Worm (Caenorhabditis elegans) whole organism, L4 larva: ENCODE results near the gene F07C6.4.

Experiments
- F26F4.8 ChIP-seq: fragments of 200-800 bp; sonication (Bioruptor generic); conservative IDR thresholded peaks from 2 replicates; pipeline ENCODE4 v1.3.6; 2022; ENCODE audit warnings: missing genetic modification characterization, missing compliant biosample characterization
- ama-1 ChIP-seq: fragments of 150-350 bp; optimal IDR thresholded peaks from 2 replicates; lab custom pipeline; 2014; ENCODE audit warnings: inconsistent platforms, mixed read lengths
- hmg-1.1 ChIP-seq: fragments of 200-800 bp; sonication (Bioruptor generic); IDR thresholded peaks from 2 replicates; pipeline ENCODE4 v1.3.6; 2022; ENCODE audit warnings: missing genetic modification reagents, missing genetic modification characterization, missing compliant biosample characterization
- lim-7 ChIP-seq: fragments of 200-800 bp; sonication (Bioruptor generic); IDR thresholded peaks from 2 replicates; pipeline ENCODE4 v1.3.6; 2022; ENCODE audit warnings: missing genetic modification characterization, missing compliant biosample characterization
- mdt-29 ChIP-seq: fragments of 200-800 bp; sonication (Bioruptor generic); IDR thresholded peaks from 2 replicates; pipeline ENCODE4 v1.3.6; 2022; ENCODE audit warnings: missing genetic modification reagents, missing genetic modification characterization, missing compliant biosample characterization
- nhr-6 ChIP-seq: fragments of 150-350 bp; optimal IDR thresholded peaks from 2 replicates; lab custom pipeline; 2014; ENCODE audit warnings: missing biosample characterization, missing genetic modification characterization
- ztf-11 ChIP-seq: fragments of 150-350 bp; optimal IDR thresholded peaks from 2 replicates; lab custom pipeline; 2014; ENCODE audit warnings: missing biosample characterization, missing genetic modification characterization

DNA sequence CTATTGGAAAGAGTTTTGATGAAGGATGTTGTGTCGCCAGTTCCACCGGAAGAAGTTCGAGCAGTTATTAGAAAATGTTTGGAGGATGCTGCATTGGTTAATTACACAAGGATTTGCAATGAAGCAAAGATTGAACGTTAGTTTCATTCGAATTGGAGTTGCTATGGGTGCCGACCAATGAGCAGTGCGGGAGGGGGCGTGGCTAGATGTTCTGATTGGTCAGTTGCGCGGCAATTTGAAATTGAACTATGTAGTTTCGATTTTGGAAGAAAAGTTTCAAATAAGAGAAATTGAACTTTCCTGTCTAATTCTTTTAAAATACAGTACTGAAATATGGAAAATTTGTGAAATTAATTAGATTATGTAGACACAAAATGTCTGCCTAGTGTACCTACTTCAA lies 22.6 kb upstream of the F07C6.4 start:
- no peak for TF ChIP-seq lim-7 (GFP tag; lab: Robert Waterston, UW)
- no peak for TF ChIP-seq ztf-11 (tag; lab: Kevin White, UChicago)
- TF ChIP-seq hmg-1.1, result no peak
- no peak for TF ChIP-seq mdt-29 (GFP tag; lab: Robert Waterston, UW)
- no peak for TF ChIP-seq ama-1 (lab: Kevin White, UChicago)
- no peak for TF ChIP-seq nhr-6 (tag; lab: Kevin White, UChicago)
- TF ChIP-seq F26F4.8 (GFP tag; lab: Robert Waterston, UW), result no peak
